Fruit fly (Drosophila melanogaster) whole organism, adult: ENCODE data around the gene CG31233.

Source experiments
- CG11617 ChIP-seq: fragments of 200-800 bp; sonication (Bioruptor generic); optimal IDR thresholded peaks from 2 replicates; lab custom pipeline; 2017; ENCODE audit warnings: mild to moderate bottlenecking, missing biosample characterization, missing genetic modification reagents, missing genetic modification characterization
- CG1620 ChIP-seq: fragments of 200-800 bp; sonication (Bioruptor generic); optimal IDR thresholded peaks from 2 replicates; lab custom pipeline; 2016; ENCODE audit warnings: missing biosample characterization, missing genetic modification characterization
- Crg-1 ChIP-seq: fragments of 200-800 bp; sonication (Bioruptor generic); optimal IDR thresholded peaks from 2 replicates; lab custom pipeline; 2016; ENCODE audit warnings: missing biosample characterization, missing genetic modification characterization
- Mnt ChIP-seq: fragments of 200-800 bp; sonication (Bioruptor generic); optimal IDR thresholded peaks from 2 replicates; lab custom pipeline; 2016; ENCODE audit warnings: missing biosample characterization, mild to moderate bottlenecking, missing genetic modification characterization
- kay ChIP-seq: fragments of 200-800 bp; sonication (Bioruptor generic); peaks from one replicate; lab custom pipeline; 2016; ENCODE audit warnings: missing biosample characterization, missing genetic modification characterization, borderline replicate concordance
- tj ChIP-seq: fragments of 200-800 bp; sonication (Bioruptor generic); optimal IDR thresholded peaks from 3 replicates; lab custom pipeline; 2017; ENCODE audit warnings: missing biosample characterization, mild to moderate bottlenecking, missing genetic modification characterization, moderate library complexity

dm6 chr3R:21793760-21794159 lies 44.1 kb downstream of the CG31233 start:
- TF ChIP-seq kay (GFP tag; lab: Kevin White, UChicago), result no peak
- no peak for TF ChIP-seq Crg-1 (GFP tag; lab: Kevin White, UChicago)
- TF ChIP-seq tj (GFP tag; lab: Kevin White, UChicago), result no peak
- TF ChIP-seq CG11617, result no peak
- TF ChIP-seq CG1620 (GFP tag; lab: Kevin White, UChicago), result no peak
- TF ChIP-seq Mnt (GFP tag; lab: Kevin White, UChicago), result no peak
